Fruit fly (Drosophila melanogaster) whole organism: Measurements from ENCODE around the gene CycD.

Source experiments
- CG8478 ChIP-seq: fragments of >200 bp; optimal IDR thresholded peaks from 2 replicates; lab custom pipeline; 2018; ENCODE audit warnings: inconsistent platforms
- Dll ChIP-seq: fragments of >200 bp; optimal IDR thresholded peaks from 2 replicates; lab custom pipeline; 2017
- EcR ChIP-seq, 2 experiments: fragments of >200 bp; optimal IDR thresholded peaks; 2 replicates each; lab custom pipeline; 2017; ENCODE audit warnings: missing biosample characterization in 2 of 2, missing genetic modification characterization in 2 of 2, missing genetic modification reagents in 2 of 2
- pan ChIP-seq: fragments of >200 bp; optimal IDR thresholded peaks from 2 replicates; lab custom pipeline; 2017
- psq ChIP-seq: fragments of >200 bp; optimal IDR thresholded peaks from 2 replicates; lab custom pipeline; 2017
- usp ChIP-seq: fragments of >200 bp; optimal IDR thresholded peaks from 2 replicates; lab custom pipeline; 2017; ENCODE audit warnings: missing biosample characterization, missing genetic modification characterization, mixed read lengths

The CycD gene

dm6 chrX:15909564-15910284 lies at the start of gene CycD:
Gene CycD (minus strand): TSS chrX:15909676.
- TF ChIP-seq psq (lab: Kevin White, UChicago) (no peak), Dll (lab: Kevin White, UChicago) (no peak), usp (GFP tag; lab: Kevin White, UChicago) (no peak), CG8478 (lab: Kevin White, UChicago) (no peak), pan (no peak), EcR (GFP tag; optimal IDR thresholded peaks at IDR 0.05; lab: Kevin White, UChicago) (no peak)

DNA sequence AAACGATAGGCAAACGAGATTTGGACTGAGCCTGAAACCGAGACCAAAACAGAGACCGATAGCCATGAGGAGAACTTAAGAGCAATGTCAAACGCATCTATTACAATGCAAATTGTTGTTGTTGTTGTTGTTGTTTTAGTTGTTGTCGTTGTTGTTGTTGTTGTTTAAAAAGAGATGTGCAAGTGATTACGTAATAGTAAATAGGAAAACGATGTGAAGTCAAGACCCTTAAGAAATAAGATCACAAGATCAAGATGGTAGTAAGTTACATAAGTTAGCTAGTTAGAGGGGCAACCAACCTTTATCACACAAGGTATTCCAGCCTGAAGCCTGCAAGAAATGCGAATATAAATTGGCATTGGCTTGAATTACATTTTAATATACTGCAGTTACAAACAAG lies 40.6 kb upstream of the CycD start:
- TF ChIP-seq CG8478 (lab: Kevin White, UChicago) (no peak), EcR (GFP tag; optimal IDR thresholded peaks at IDR 0.05; lab: Kevin White, UChicago) (no peak), usp (GFP tag; lab: Kevin White, UChicago) (no peak), psq (lab: Kevin White, UChicago) (no peak), Dll (lab: Kevin White, UChicago) (no peak), pan (no peak)

dm6 chrX:15944735-15945323 lies 35.4 kb upstream of the CycD start, which contains the start of gene Rrp47:
Gene Rrp47 (plus strand): TSS chrX:15944897.
- TF ChIP-seq Dll (lab: Kevin White, UChicago): no peak
- TF ChIP-seq EcR (GFP tag; optimal IDR thresholded peaks at IDR 0.05; lab: Kevin White, UChicago): no peak
- TF ChIP-seq psq (lab: Kevin White, UChicago): no peak
- TF ChIP-seq usp (GFP tag; lab: Kevin White, UChicago): no peak
- TF ChIP-seq CG8478 (lab: Kevin White, UChicago): no peak
- no peak for TF ChIP-seq pan

dm6 chrX:15941527-15941926 lies 32.1 kb upstream of the CycD start:
- no peak for TF ChIP-seq CG8478 (lab: Kevin White, UChicago)
- TF ChIP-seq usp (GFP tag; lab: Kevin White, UChicago): no peak
- TF ChIP-seq EcR (GFP tag; optimal IDR thresholded peaks at IDR 0.05; lab: Kevin White, UChicago): no peak
- no peak for TF ChIP-seq psq (lab: Kevin White, UChicago)
- no peak for TF ChIP-seq Dll (lab: Kevin White, UChicago)
- no peak for TF ChIP-seq pan

- no peak for TF ChIP-seq EcR (GFP tag; optimal IDR thresholded peaks at IDR 0.05; lab: Kevin White, UChicago)
- no peak for TF ChIP-seq CG8478 (lab: Kevin White, UChicago)
- TF ChIP-seq Dll (lab: Kevin White, UChicago): no peak
- TF ChIP-seq pan: no peak
- TF ChIP-seq psq (lab: Kevin White, UChicago): no peak
- TF ChIP-seq usp (GFP tag; lab: Kevin White, UChicago): no peak
Measured at dm6 chrX:15940956-15941246, 31.4 kb upstream of the CycD start, which contains the start of gene CG8924. Gene CG8924 (plus strand): TSS chrX:15941077.

dm6 chrX:15940105-15940955 lies 30.9 kb upstream of the CycD start, which contains the start of gene Stim:
Gene Stim (minus strand): TSS chrX:15940451.
- no peak for TF ChIP-seq pan
- no peak for TF ChIP-seq Dll (lab: Kevin White, UChicago)
- no peak for TF ChIP-seq CG8478 (lab: Kevin White, UChicago)
- no peak for TF ChIP-seq usp (GFP tag; lab: Kevin White, UChicago)
- TF ChIP-seq psq (lab: Kevin White, UChicago): no peak
- no peak for TF ChIP-seq EcR (GFP tag; optimal IDR thresholded peaks at IDR 0.05; lab: Kevin White, UChicago)

DNA sequence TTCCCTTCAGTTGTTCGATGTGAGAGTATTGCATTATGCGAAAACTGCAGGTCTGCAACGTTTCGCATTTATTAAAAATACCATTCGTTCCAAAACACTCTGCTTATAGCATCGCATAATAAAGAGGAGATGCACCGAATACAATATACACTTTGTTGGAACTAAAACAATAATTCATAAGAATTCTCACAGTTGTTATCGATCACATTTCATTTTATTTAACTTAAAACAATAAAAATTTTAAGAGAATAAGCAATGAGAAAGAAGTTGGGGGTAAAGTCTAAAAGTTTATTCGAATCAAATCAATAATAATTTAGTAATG lies 24.7 kb upstream of the CycD start:
- TF ChIP-seq pan: no peak
- no peak for TF ChIP-seq psq (lab: Kevin White, UChicago)
- TF ChIP-seq CG8478 (lab: Kevin White, UChicago): no peak
- no peak for TF ChIP-seq EcR (GFP tag; optimal IDR thresholded peaks at IDR 0.05; lab: Kevin White, UChicago)
- no peak for TF ChIP-seq usp (GFP tag; lab: Kevin White, UChicago)
- TF ChIP-seq Dll (lab: Kevin White, UChicago): no peak

DNA sequence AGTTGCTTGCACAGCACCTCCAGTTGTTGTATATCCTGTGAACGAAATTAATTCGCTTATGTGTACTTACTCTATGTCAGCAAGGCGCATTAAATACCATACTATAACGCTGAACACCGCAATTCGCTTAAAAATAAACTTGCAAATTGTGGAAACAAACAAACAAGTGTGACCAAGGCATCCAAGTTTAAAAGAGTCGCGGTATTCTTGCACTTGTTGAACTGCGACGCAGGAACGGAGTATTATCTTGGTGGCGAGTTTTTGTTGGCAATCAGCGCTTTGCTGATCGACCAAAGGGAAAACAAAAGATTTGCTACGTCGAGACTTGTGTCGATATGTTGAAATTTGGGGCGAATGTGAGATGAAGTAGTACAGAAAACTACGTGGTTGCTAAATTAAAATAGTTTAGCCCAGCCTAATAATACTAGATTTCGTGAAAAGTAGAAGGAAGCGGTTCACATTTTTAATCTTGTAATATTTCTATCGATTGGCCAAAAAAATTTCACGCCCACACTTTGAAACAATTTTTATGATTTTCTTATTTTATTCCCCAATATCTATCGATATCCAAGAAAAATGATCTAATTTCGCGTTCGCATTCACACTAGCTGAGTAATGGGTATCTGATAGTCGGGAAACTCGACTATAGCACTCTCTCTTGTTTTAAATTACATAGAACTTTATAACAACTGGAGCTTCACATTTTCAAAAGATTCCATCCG lies 24.2 kb upstream of the CycD start, which contains the start of gene Ranbp16:
TSS of gene Ranbp16 (minus strand) at position 364 of the 722 bp plus-strand sequence.
- TF ChIP-seq EcR (GFP tag; optimal IDR thresholded peaks at IDR 0.05; lab: Kevin White, UChicago): no peak
- TF ChIP-seq usp (GFP tag; lab: Kevin White, UChicago): no peak
- no peak for TF ChIP-seq pan
- no peak for TF ChIP-seq psq (lab: Kevin White, UChicago)
- TF ChIP-seq Dll (lab: Kevin White, UChicago): no peak
- no peak for TF ChIP-seq CG8478 (lab: Kevin White, UChicago)

dm6 chrX:15924805-15925204 lies 15.3 kb upstream of the CycD start, which contains the start of gene Lcch3:
Gene Lcch3 (plus strand): TSS chrX:15925105.
- TF ChIP-seq usp (GFP tag; lab: Kevin White, UChicago): no peak
- no peak for TF ChIP-seq psq (lab: Kevin White, UChicago)

- TF ChIP-seq Dll (lab: Kevin White, UChicago): no peak
- no peak for TF ChIP-seq psq (lab: Kevin White, UChicago)
Measured at dm6 chrX:15921655-15922054, 12.2 kb upstream of the CycD start, which contains the start of gene CG8916. Gene CG8916 (plus strand): TSS chrX:15921955.

- TF ChIP-seq EcR (GFP tag; optimal IDR thresholded peaks at IDR 0.05; lab: Kevin White, UChicago) (no peak), psq (lab: Kevin White, UChicago) (no peak), CG8478 (lab: Kevin White, UChicago) (no peak), Dll (lab: Kevin White, UChicago) (no peak), pan (no peak), usp (GFP tag; lab: Kevin White, UChicago) (no peak)
Measured at dm6 chrX:15910570-15910969, 1.1 kb upstream of the CycD start, which contains the start of gene Lrp4. Gene Lrp4 (plus strand): TSS chrX:15910870.
